Fruit fly (Drosophila melanogaster) whole organism, embryonic: ENCODE measurements around the gene Oatp26F.

Experiments
- Atf6 ChIP-seq: fragments of 200-800 bp; sonication (Bioruptor generic); IDR thresholded peaks from 2 replicates; pipeline ENCODE4 v1.3.6; 2022; ENCODE audit warnings: missing biosample characterization, missing genetic modification characterization
- CG10959 ChIP-seq: fragments of 200-800 bp; sonication (Bioruptor generic); IDR thresholded peaks from 2 replicates; pipeline ENCODE4 v1.3.6; 2022; ENCODE audit warnings: missing biosample characterization, missing genetic modification characterization
- CG11560 ChIP-seq: fragments of 200-800 bp; sonication (Bioruptor generic); IDR thresholded peaks from 3 replicates; pipeline ENCODE4 v1.3.6; 2022; ENCODE audit warnings: missing biosample characterization, missing genetic modification characterization
- CG12155 ChIP-seq: fragments of 200-800 bp; sonication (Bioruptor generic); optimal IDR thresholded peaks from 3 replicates; lab custom pipeline; 2016; ENCODE audit warnings: missing biosample characterization, missing genetic modification characterization
- CG12219 ChIP-seq: fragments of 200-800 bp; sonication (Bioruptor generic); optimal IDR thresholded peaks from 3 replicates; lab custom pipeline; 2018; ENCODE audit warnings: missing biosample characterization, mild to moderate bottlenecking, missing genetic modification characterization
- CG16863 ChIP-seq: fragments of 200-800 bp; sonication (Bioruptor generic); optimal IDR thresholded peaks from 3 replicates; lab custom pipeline; 2016; ENCODE audit warnings: missing biosample characterization, missing genetic modification characterization
- CG17359 ChIP-seq: fragments of 200-800 bp; sonication (Bioruptor generic); optimal IDR thresholded peaks from 3 replicates; lab custom pipeline; 2018; ENCODE audit warnings: missing biosample characterization, mild to moderate bottlenecking, missing genetic modification characterization, moderate library complexity
- CG18011 ChIP-seq: fragments of 200-800 bp; sonication (Bioruptor generic); optimal IDR thresholded peaks from 2 replicates; lab custom pipeline; 2017; ENCODE audit warnings: missing biosample characterization, missing genetic modification characterization, mild to moderate bottlenecking, moderate library complexity, missing genotype
- CG1832 ChIP-seq: fragments of 200-800 bp; sonication (Bioruptor generic); optimal IDR thresholded peaks from 2 replicates; lab custom pipeline; 2017; ENCODE audit warnings: missing biosample characterization, mild to moderate bottlenecking, missing genetic modification characterization, inconsistent platforms
- CG2120 ChIP-seq: fragments of 200-800 bp; sonication (Bioruptor generic); optimal IDR thresholded peaks from 3 replicates; lab custom pipeline; 2016; ENCODE audit warnings: missing biosample characterization, missing genetic modification characterization
- CG3281 ChIP-seq: fragments of 200-800 bp; sonication (Bioruptor generic); optimal IDR thresholded peaks from 3 replicates; lab custom pipeline; 2017; ENCODE audit warnings: missing biosample characterization, mild to moderate bottlenecking, missing genetic modification characterization
- CG3407 ChIP-seq: fragments of 200-800 bp; sonication (Bioruptor generic); optimal IDR thresholded peaks from 2 replicates; lab custom pipeline; 2018; ENCODE audit warnings: missing biosample characterization, mild to moderate bottlenecking, missing genetic modification characterization
- CG3726 ChIP-seq: fragments of 200-800 bp; sonication (Bioruptor generic); IDR thresholded peaks from 3 replicates; pipeline ENCODE4, ENCODE4 v1.3.6; 2022; ENCODE audit warnings: missing biosample characterization, missing genetic modification characterization
- CG42726 ChIP-seq: fragments of 200-800 bp; sonication (Bioruptor generic); IDR thresholded peaks from 2 replicates; pipeline ENCODE4 v1.3.6; 2022; ENCODE audit warnings: missing biosample characterization, missing genetic modification characterization; ENCODE audit not compliant: partially characterized antibody
- CG4282 ChIP-seq: fragments of 200-800 bp; sonication (Bioruptor generic); optimal IDR thresholded peaks from 2 replicates; lab custom pipeline; 2016; ENCODE audit warnings: missing biosample characterization, missing genetic modification characterization
- CG6254 ChIP-seq: fragments of 200-800 bp; sonication (Bioruptor generic); optimal IDR thresholded peaks from 3 replicates; lab custom pipeline; 2017; ENCODE audit warnings: mild to moderate bottlenecking, missing biosample characterization, missing genetic modification reagents, missing genetic modification characterization
- CG6272 ChIP-seq: fragments of 200-800 bp; sonication (Bioruptor generic); IDR thresholded peaks from 2 replicates; pipeline ENCODE4 v1.3.6; 2022; ENCODE audit warnings: missing biosample characterization, missing genetic modification characterization
- CG6654 ChIP-seq: fragments of 200-800 bp; sonication (Bioruptor generic); optimal IDR thresholded peaks from 2 replicates; lab custom pipeline; 2017; ENCODE audit warnings: missing biosample characterization, mild to moderate bottlenecking, missing genetic modification characterization
- CG6791 ChIP-seq: fragments of 200-800 bp; sonication (Bioruptor generic); IDR thresholded peaks from 3 replicates; pipeline ENCODE4 v1.3.6; 2022; ENCODE audit warnings: missing biosample characterization, missing genetic modification characterization; ENCODE audit not compliant: partially characterized antibody
- CG7928 ChIP-seq: fragments of 200-800 bp; sonication (Bioruptor generic); optimal IDR thresholded peaks from 2 replicates; lab custom pipeline; 2017; ENCODE audit warnings: missing biosample characterization, mild to moderate bottlenecking, missing genetic modification characterization
- CG9876 ChIP-seq: fragments of 200-800 bp; sonication (Bioruptor generic); optimal IDR thresholded peaks from 2 replicates; lab custom pipeline; 2016; ENCODE audit warnings: missing biosample characterization, missing genetic modification characterization
- H15 ChIP-seq: fragments of 200-800 bp; sonication (Bioruptor generic); IDR thresholded peaks from 3 replicates; pipeline ENCODE4 v1.3.6; 2022; ENCODE audit warnings: missing biosample characterization, missing genetic modification characterization
- HmgD ChIP-seq: fragments of 200-800 bp; sonication (Bioruptor generic); optimal IDR thresholded peaks from 3 replicates; lab custom pipeline; 2016; ENCODE audit warnings: missing biosample characterization, missing genetic modification characterization
- MBD-R2 ChIP-seq: fragments of 200-800 bp; sonication (Bioruptor generic); IDR thresholded peaks from 2 replicates; pipeline ENCODE4 v1.3.6; 2022; ENCODE audit warnings: missing biosample characterization, missing genetic modification characterization
- MESR4 ChIP-seq: fragments of 200-800 bp; sonication (Bioruptor generic); optimal IDR thresholded peaks from 2 replicates; lab custom pipeline; 2018; ENCODE audit warnings: missing biosample characterization, mild to moderate bottlenecking, missing genetic modification characterization, moderate library complexity
- Med ChIP-seq: fragments of 200-800 bp; sonication (Bioruptor generic); peaks from one replicate; lab custom pipeline; 2016; ENCODE audit warnings: missing biosample characterization, missing genetic modification characterization, mild to moderate bottlenecking, inconsistent platforms, moderate library complexity
- Mrtf ChIP-seq: fragments of 200-800 bp; sonication (Bioruptor generic); IDR thresholded peaks from 3 replicates; pipeline ENCODE4 v1.3.6; 2022; ENCODE audit warnings: missing biosample characterization, missing genetic modification characterization
- Opbp ChIP-seq: fragments of 200-800 bp; sonication (Bioruptor generic); IDR thresholded peaks from 3 replicates; pipeline ENCODE4 v1.3.6; 2022; ENCODE audit warnings: missing biosample characterization, missing genetic modification characterization; ENCODE audit not compliant: partially characterized antibody
- PHDP ChIP-seq: fragments of 200-800 bp; sonication (Bioruptor generic); optimal IDR thresholded peaks from 3 replicates; lab custom pipeline; 2018; ENCODE audit warnings: missing biosample characterization, mild to moderate bottlenecking, missing genetic modification characterization, moderate library complexity
- Poxn ChIP-seq: fragments of 200-800 bp; sonication (Bioruptor generic); IDR thresholded peaks from 2 replicates; pipeline ENCODE4 v1.3.6; 2022; ENCODE audit warnings: missing biosample characterization, missing genetic modification characterization
- Side ChIP-seq: fragments of 200-800 bp; sonication (Bioruptor generic); optimal IDR thresholded peaks from 2 replicates; lab custom pipeline; 2016; ENCODE audit warnings: missing biosample characterization, missing genetic modification characterization
- Sox100B ChIP-seq: fragments of 200-800 bp; sonication (Bioruptor generic); optimal IDR thresholded peaks from 3 replicates; lab custom pipeline; 2018; ENCODE audit warnings: missing biosample characterization, mild to moderate bottlenecking, missing genetic modification characterization
- TFAM ChIP-seq: fragments of 200-800 bp; sonication (Bioruptor generic); optimal IDR thresholded peaks from 2 replicates; lab custom pipeline; 2017; ENCODE audit warnings: missing biosample characterization, missing genetic modification characterization, inconsistent platforms
- ab ChIP-seq: fragments of 200-800 bp; sonication (Bioruptor generic); optimal IDR thresholded peaks from 2 replicates; lab custom pipeline; 2016; ENCODE audit warnings: missing biosample characterization, missing genetic modification characterization
- cas ChIP-seq: fragments of 200-800 bp; sonication (Bioruptor generic); IDR thresholded peaks from 2 replicates; pipeline ENCODE4 v1.3.6; 2022; ENCODE audit warnings: missing biosample characterization, missing genetic modification characterization
- crol ChIP-seq: fragments of 200-800 bp; sonication (Bioruptor generic); IDR thresholded peaks from 2 replicates; pipeline ENCODE4 v1.3.6; 2022; ENCODE audit warnings: missing biosample characterization, missing genetic modification characterization
- da ChIP-seq: fragments of 200-800 bp; sonication (Bioruptor generic); optimal IDR thresholded peaks from 2 replicates; lab custom pipeline; 2016; ENCODE audit warnings: missing biosample characterization, missing genetic modification characterization
- disco-r ChIP-seq: fragments of 200-800 bp; sonication (Bioruptor generic); optimal IDR thresholded peaks from 2 replicates; lab custom pipeline; 2016; ENCODE audit warnings: missing biosample characterization, missing genetic modification characterization
- dysf ChIP-seq: fragments of 200-800 bp; sonication (Bioruptor generic); IDR thresholded peaks from 3 replicates; pipeline ENCODE4 v1.3.6; 2022; ENCODE audit warnings: missing biosample characterization, missing genetic modification characterization
- en ChIP-seq: fragments of 200-800 bp; sonication (Bioruptor generic); optimal IDR thresholded peaks from 2 replicates; lab custom pipeline; 2016; ENCODE audit warnings: missing biosample characterization, missing genetic modification characterization
- gcm ChIP-seq: fragments of 200-800 bp; sonication (Bioruptor generic); optimal IDR thresholded peaks from 2 replicates; lab custom pipeline; 2019; ENCODE audit warnings: missing biosample characterization, mild to moderate bottlenecking, missing genetic modification characterization, moderate library complexity
- gfzf ChIP-seq: fragments of 200-800 bp; sonication (Bioruptor generic); optimal IDR thresholded peaks from 2 replicates; lab custom pipeline; 2016; ENCODE audit warnings: missing biosample characterization, mild to moderate bottlenecking, missing genetic modification characterization, moderate library complexity
- h ChIP-seq: fragments of >200 bp; optimal IDR thresholded peaks from 2 replicates; lab custom pipeline; 2017
- odd ChIP-seq: fragments of 200-800 bp; sonication (Bioruptor generic); optimal IDR thresholded peaks from 2 replicates; lab custom pipeline; 2017; ENCODE audit warnings: missing biosample characterization, mild to moderate bottlenecking, missing genetic modification characterization
- onecut ChIP-seq: fragments of 200-800 bp; sonication (Bioruptor generic); IDR thresholded peaks from 2 replicates; pipeline ENCODE4 v1.3.6; 2022; ENCODE audit warnings: missing biosample characterization, missing genetic modification characterization
- rib ChIP-seq: fragments of 200-800 bp; sonication (Bioruptor generic); IDR thresholded peaks from 2 replicates; pipeline ENCODE4 v1.3.6; 2022; ENCODE audit warnings: missing biosample characterization, missing genetic modification characterization
- shn ChIP-seq: fragments of 200-800 bp; sonication (Bioruptor generic); optimal IDR thresholded peaks from 3 replicates; lab custom pipeline; 2016; ENCODE audit warnings: missing biosample characterization, missing genetic modification characterization
- tap ChIP-seq: fragments of 200-800 bp; optimal IDR thresholded peaks from 3 replicates; lab custom pipeline; 2019; ENCODE audit warnings: missing biosample characterization, mild to moderate bottlenecking, missing genetic modification characterization, moderate library complexity
- twi ChIP-seq: fragments of 200-800 bp; optimal IDR thresholded peaks from 2 replicates; lab custom pipeline; 2019; ENCODE audit warnings: missing biosample characterization, mild to moderate bottlenecking, missing genetic modification characterization, moderate library complexity
- unc-4 ChIP-seq: fragments of 200-800 bp; sonication (Bioruptor generic); IDR thresholded peaks from 2 replicates; pipeline ENCODE4 v1.3.6; 2022; ENCODE audit warnings: missing biosample characterization, missing genetic modification characterization; ENCODE audit not compliant: partially characterized antibody
- vfl ChIP-seq: fragments of 200-800 bp; sonication (Bioruptor generic); optimal IDR thresholded peaks from 2 replicates; lab custom pipeline; 2016; ENCODE audit warnings: missing biosample characterization, missing genetic modification characterization
- vvl ChIP-seq: fragments of 200-800 bp; sonication (Bioruptor generic); IDR thresholded peaks from 2 replicates; pipeline ENCODE4 v1.3.6; 2022; ENCODE audit warnings: missing biosample characterization, missing genetic modification characterization

The Oatp26F gene

dm6 chr2L:6601018-6601505 is 31.1 kb downstream of the Oatp26F start, which contains the start of gene Dpp10 (continued):
- TF ChIP-seq CG11560 (tag; lab: Robert Waterston, UW) (peak; percentile 89), rib (peak; percentile 96), HmgD (GFP tag; lab: Kevin White, UChicago) (peak; percentile 25), da (GFP tag; lab: Kevin White, UChicago) (no peak), CG6254 (GFP tag; lab: Kevin White, UChicago) (peak; percentile 27), CG4282 (GFP tag; lab: Kevin White, UChicago) (peak; percentile 77), Atf6 (peak; percentile 98), Sox100B (GFP tag; lab: Kevin White, UChicago) (peak; percentile 80), H15 (GFP tag; lab: Robert Waterston, UW) (peak; percentile 86), CG16863 (GFP tag; lab: Kevin White, UChicago) (peak; percentile 81), cas (peak; percentile 92), TFAM (GFP tag; lab: Kevin White, UChicago) (no peak), shn (GFP tag; lab: Kevin White, UChicago) (peak; percentile 81), CG12219 (peak; percentile 86), Side (peak; percentile 0), CG6272 (GFP tag; lab: Robert Waterston, UW) (peak; percentile 92), vfl (GFP tag; lab: Kevin White, UChicago) (peak; percentile 93), onecut (GFP tag; lab: Robert Waterston, UW) (peak; percentile 88), CG3281 (peak; percentile 92), ab (GFP tag; lab: Kevin White, UChicago) (peak; percentile 69), disco-r (GFP tag; lab: Kevin White, UChicago) (peak; percentile 80), vvl (GFP tag; lab: Robert Waterston, UW) (peak; percentile 97), CG3407 (GFP tag; lab: Kevin White, UChicago) (peak; percentile 69), h (lab: Kevin White, UChicago) (no peak), CG1832 (GFP tag; lab: Kevin White, UChicago) (no peak), en (GFP tag; lab: Kevin White, UChicago) (no peak), PHDP (tag; lab: Kevin White, UChicago) (peak; percentile 95), CG6791 (no peak), Mrtf (GFP tag; lab: Robert Waterston, UW) (peak; percentile 96), odd (GFP tag; lab: Kevin White, UChicago) (peak; percentile 87), CG17359 (tag; lab: Kevin White, UChicago) (peak; percentile 89), crol (GFP tag; lab: Robert Waterston, UW) (no peak), dysf (peak; percentile 98), unc-4 (no peak), CG6654 (GFP tag; lab: Kevin White, UChicago) (peak; percentile 51), CG7928 (peak; percentile 68), CG42726 (GFP tag; lab: Robert Waterston, UW) (no peak), MESR4 (peak; percentile 15), CG2120 (peak; percentile 98), CG12155 (peak; percentile 83), CG10959 (peak; percentile 69; the same call in 1 of the 2 replicates), CG9876 (GFP tag; lab: Kevin White, UChicago) (peak; percentile 64), CG18011 (peak; percentile 80), tap (tag; lab: Kevin White, UChicago) (peak; percentile 79), CG3726 (GFP tag; lab: Robert Waterston, UW) (peak; percentile 86), MBD-R2 (GFP tag; lab: Robert Waterston, UW) (peak; percentile 95), Opbp (GFP tag; lab: Robert Waterston, UW) (no peak), Poxn (peak; percentile 95), twi (tag; lab: Kevin White, UChicago) (peak; percentile 44), Med (peak; percentile 98), gfzf (GFP tag; lab: Kevin White, UChicago) (no peak), gcm (peak; percentile 68)
